Fruit fly (Drosophila melanogaster) whole organism, embryonic: ENCODE measurements around the gene fok.
A peak's percentile ranks its signal among the peaks of the same experiment; 100 is the strongest.

ENCODE experiments used
- CG2875 ChIP-seq: fragments of 200-800 bp; sonication (Bioruptor generic); optimal IDR thresholded peaks from 2 replicates; lab custom pipeline; 2017; ENCODE audit warnings: missing biosample characterization, mild to moderate bottlenecking, missing genetic modification characterization, missing genetic modification reagents
- CG7357 ChIP-seq: fragments of 200-800 bp; sonication (Bioruptor generic); IDR thresholded peaks from 3 replicates; pipeline ENCODE4 v1.3.6; 2022; ENCODE audit warnings: missing biosample characterization, missing genetic modification characterization
- CG8388 ChIP-seq: fragments of 200-800 bp; sonication (Bioruptor generic); optimal IDR thresholded peaks from 2 replicates; lab custom pipeline; 2019; ENCODE audit warnings: missing biosample characterization, mild to moderate bottlenecking, missing genetic modification characterization, moderate library complexity
- Hand ChIP-seq: fragments of 200-800 bp; sonication (Bioruptor generic); optimal IDR thresholded peaks from 2 replicates; lab custom pipeline; 2017; ENCODE audit warnings: mild to moderate bottlenecking, missing biosample characterization, missing genetic modification reagents, missing genetic modification characterization
- HmgZ ChIP-seq: fragments of 200-800 bp; sonication (Bioruptor generic); optimal IDR thresholded peaks from 2 replicates; lab custom pipeline; 2018; ENCODE audit warnings: missing biosample characterization, mild to moderate bottlenecking, missing genetic modification characterization
- Lhr ChIP-seq: fragments of 200-800 bp; sonication (Bioruptor generic); optimal IDR thresholded peaks from 3 replicates; lab custom pipeline; 2017; ENCODE audit warnings: mild to moderate bottlenecking, missing biosample characterization, missing genetic modification reagents, missing genetic modification characterization
- MTF-1 ChIP-seq: fragments of 200-800 bp; sonication (Bioruptor generic); optimal IDR thresholded peaks from 2 replicates; lab custom pipeline; 2018; ENCODE audit warnings: missing biosample characterization, mild to moderate bottlenecking, missing genetic modification characterization, borderline replicate concordance
- dati ChIP-seq: fragments of 200-800 bp; sonication (Bioruptor generic); IDR thresholded peaks from 2 replicates; pipeline ENCODE4 v1.3.6; 2022; ENCODE audit warnings: missing biosample characterization, missing genetic modification characterization

fok gene

dm6 chr2L:20051172-20051893 is 33.5 kb downstream of the fok start (continued):
- TF ChIP-seq Lhr (GFP tag; lab: Kevin White, UChicago), result no peak
- no peak for TF ChIP-seq CG8388
- TF ChIP-seq CG7357 (GFP tag; lab: Robert Waterston, UW), result 0 out of 3 replicates have a peak, but pooled peaks have one; percentile 8
- no peak for TF ChIP-seq dati (GFP tag; lab: Robert Waterston, UW)
- TF ChIP-seq Hand (GFP tag; lab: Kevin White, UChicago), result no peak
- no peak for TF ChIP-seq CG2875 (GFP tag; lab: Kevin White, UChicago)
- TF ChIP-seq HmgZ, result no peak
- no peak for TF ChIP-seq MTF-1 (GFP tag; lab: Kevin White, UChicago)
- TF ChIP-seq, all 482 proteins: peak for 10
